Worm (Caenorhabditis elegans): ENCODE measurements around the gene nep-10.

Gene nep-10

ce11 chrII:3444280-3444679 lies 41.5 kb upstream of the nep-10 start, which contains the start of gene C16C8.4:
C16C8.4 (minus strand) TSS chrII:3444380.
- TF ChIP-seq hmg-4 (GFP tag; optimal IDR thresholded peaks at IDR 0.05), result no peak
- no peak for TF ChIP-seq aly-1 (tag; optimal IDR thresholded peaks at IDR 0.05)
- no peak for TF ChIP-seq tbx-37 (GFP tag; conservative IDR thresholded peaks at IDR 0.05)

- TF ChIP-seq ceh-36 (tag; optimal IDR thresholded peaks at IDR 0.05), result no peak
- TF ChIP-seq tbx-11 (GFP tag; IDR thresholded peaks at IDR 0.05), result no peak
- TF ChIP-seq tra-4 (tag; optimal IDR thresholded peaks at IDR 0.05), result no peak
- TF ChIP-seq hnd-1 (tag; optimal IDR thresholded peaks at IDR 0.05), result no peak
- no peak for TF ChIP-seq hmg-4 (GFP tag; optimal IDR thresholded peaks at IDR 0.05)
- TF ChIP-seq tbx-37 (GFP tag; conservative IDR thresholded peaks at IDR 0.05), result no peak
- no peak for TF ChIP-seq ceh-13 (GFP tag; optimal IDR thresholded peaks at IDR 0.05)
- no peak for TF ChIP-seq pes-1 (GFP tag; IDR thresholded peaks at IDR 0.05)
- no peak for TF ChIP-seq ets-7 (tag; optimal IDR thresholded peaks at IDR 0.05)
- TF ChIP-seq B0310.2 (tag; optimal IDR thresholded peaks at IDR 0.05), result no peak
- no peak for TF ChIP-seq ama-1 (optimal IDR thresholded peaks at IDR 0.05)
- no peak for TF ChIP-seq flt-1 (GFP tag; IDR thresholded peaks at IDR 0.05)
- no peak for TF ChIP-seq hmbx-1 (tag; optimal IDR thresholded peaks at IDR 0.05)
- no peak for TF ChIP-seq aly-1 (tag; optimal IDR thresholded peaks at IDR 0.05)
- TF ChIP-seq F13C5.2 (tag; optimal IDR thresholded peaks at IDR 0.05), result no peak
- no peak for TF ChIP-seq sea-1 (GFP tag; conservative IDR thresholded peaks at IDR 0.05)
- TF ChIP-seq scrt-1 (GFP tag; IDR thresholded peaks at IDR 0.05), result no peak
Measured at ce11 chrII:3443154-3443553, 40.4 kb upstream of the nep-10 start, which contains the start of gene C16C8.22. C16C8.22 (minus strand) TSS chrII:3443254.

- TF ChIP-seq ets-7 (tag; optimal IDR thresholded peaks at IDR 0.05) (no peak), B0310.2 (tag; optimal IDR thresholded peaks at IDR 0.05) (no peak), scrt-1 (GFP tag; IDR thresholded peaks at IDR 0.05) (no peak), F13C5.2 (tag; optimal IDR thresholded peaks at IDR 0.05) (no peak), hmg-4 (GFP tag; optimal IDR thresholded peaks at IDR 0.05) (no peak), tbx-37 (GFP tag; conservative IDR thresholded peaks at IDR 0.05) (no peak), hnd-1 (tag; optimal IDR thresholded peaks at IDR 0.05) (no peak), tra-4 (tag; optimal IDR thresholded peaks at IDR 0.05) (no peak), hmbx-1 (tag; optimal IDR thresholded peaks at IDR 0.05) (no peak), sea-1 (GFP tag; conservative IDR thresholded peaks at IDR 0.05) (no peak), tbx-11 (GFP tag; IDR thresholded peaks at IDR 0.05) (no peak), aly-1 (tag; optimal IDR thresholded peaks at IDR 0.05) (no peak), ceh-36 (tag; optimal IDR thresholded peaks at IDR 0.05) (no peak), flt-1 (GFP tag; IDR thresholded peaks at IDR 0.05) (no peak)
Measured at ce11 chrII:3441377-3441776, 38.6 kb upstream of the nep-10 start, which contains the start of gene C16C8.27. C16C8.27 (plus strand) TSS chrII:3441677.

- TF ChIP-seq tra-4 (tag; optimal IDR thresholded peaks at IDR 0.05), result no peak
- no peak for TF ChIP-seq ama-1 (optimal IDR thresholded peaks at IDR 0.05)
- no peak for TF ChIP-seq flt-1 (GFP tag; IDR thresholded peaks at IDR 0.05)
- no peak for TF ChIP-seq hmg-4 (GFP tag; optimal IDR thresholded peaks at IDR 0.05)
- TF ChIP-seq F13C5.2 (tag; optimal IDR thresholded peaks at IDR 0.05), result no peak
- TF ChIP-seq ceh-13 (GFP tag; optimal IDR thresholded peaks at IDR 0.05), result no peak
- no peak for TF ChIP-seq hmbx-1 (tag; optimal IDR thresholded peaks at IDR 0.05)
- no peak for TF ChIP-seq tbx-11 (GFP tag; IDR thresholded peaks at IDR 0.05)
- no peak for TF ChIP-seq ceh-36 (tag; optimal IDR thresholded peaks at IDR 0.05)
- TF ChIP-seq pes-1 (GFP tag; IDR thresholded peaks at IDR 0.05), result no peak
Measured at ce11 chrII:3440641-3440926, 37.8 kb upstream of the nep-10 start, which contains the start of gene C16C8.17. C16C8.17 (plus strand) TSS chrII:3440827.

ce11 chrII:3439842-3440640 lies 37.3 kb upstream of the nep-10 start:
- TF ChIP-seq scrt-1 (GFP tag; IDR thresholded peaks at IDR 0.05), result no peak
- no peak for TF ChIP-seq pes-1 (GFP tag; IDR thresholded peaks at IDR 0.05)
- no peak for TF ChIP-seq hnd-1 (tag; optimal IDR thresholded peaks at IDR 0.05)
- no peak for TF ChIP-seq ets-7 (tag; optimal IDR thresholded peaks at IDR 0.05)
- no peak for TF ChIP-seq hmg-4 (GFP tag; optimal IDR thresholded peaks at IDR 0.05)
- no peak for TF ChIP-seq ama-1 (optimal IDR thresholded peaks at IDR 0.05)
- no peak for TF ChIP-seq tbx-37 (GFP tag; conservative IDR thresholded peaks at IDR 0.05)
- no peak for TF ChIP-seq ceh-13 (GFP tag; optimal IDR thresholded peaks at IDR 0.05)
- TF ChIP-seq sea-1 (GFP tag; conservative IDR thresholded peaks at IDR 0.05), result no peak
- TF ChIP-seq aly-1 (tag; optimal IDR thresholded peaks at IDR 0.05), result no peak
- TF ChIP-seq ceh-36 (tag; optimal IDR thresholded peaks at IDR 0.05), result no peak
- no peak for TF ChIP-seq B0310.2 (tag; optimal IDR thresholded peaks at IDR 0.05)
- no peak for TF ChIP-seq F13C5.2 (tag; optimal IDR thresholded peaks at IDR 0.05)

ce11 chrII:3439244-3439698 lies 36.5 kb upstream of the nep-10 start:
- no peak for TF ChIP-seq ama-1 (optimal IDR thresholded peaks at IDR 0.05)
- no peak for TF ChIP-seq hmbx-1 (tag; optimal IDR thresholded peaks at IDR 0.05)
- peak; percentile 35 for TF ChIP-seq ceh-13 (GFP tag; optimal IDR thresholded peaks at IDR 0.05)
- TF ChIP-seq aly-1 (tag; optimal IDR thresholded peaks at IDR 0.05), result peak; percentile 67
- peak; percentile 84 for TF ChIP-seq pes-1 (GFP tag; IDR thresholded peaks at IDR 0.05)
- peak; percentile 48 for TF ChIP-seq tbx-37 (GFP tag; conservative IDR thresholded peaks at IDR 0.05)
- peak; percentile 62 for TF ChIP-seq hnd-1 (tag; optimal IDR thresholded peaks at IDR 0.05)
- TF ChIP-seq F13C5.2 (tag; optimal IDR thresholded peaks at IDR 0.05), result peak; percentile 13
- peak; percentile 71 for TF ChIP-seq hmg-4 (GFP tag; optimal IDR thresholded peaks at IDR 0.05)
- peak; percentile 76 for TF ChIP-seq ceh-36 (tag; optimal IDR thresholded peaks at IDR 0.05)
- TF ChIP-seq sea-1 (GFP tag; conservative IDR thresholded peaks at IDR 0.05), result peak; percentile 52; the same call in 1 of the 2 replicates
- peak; percentile 39 for TF ChIP-seq ets-7 (tag; optimal IDR thresholded peaks at IDR 0.05)
- TF ChIP-seq scrt-1 (GFP tag; IDR thresholded peaks at IDR 0.05), result peak; percentile 74
- TF ChIP-seq tra-4 (tag; optimal IDR thresholded peaks at IDR 0.05), result no peak
- peak; percentile 70 for TF ChIP-seq B0310.2 (tag; optimal IDR thresholded peaks at IDR 0.05)
- TF ChIP-seq tbx-11 (GFP tag; IDR thresholded peaks at IDR 0.05), result peak; percentile 67
- TF ChIP-seq flt-1 (GFP tag; IDR thresholded peaks at IDR 0.05), result peak; percentile 73

ce11 chrII:3438280-3438679 lies 35.5 kb upstream of the nep-10 start:
- no peak for TF ChIP-seq ama-1 (optimal IDR thresholded peaks at IDR 0.05)
- no peak for TF ChIP-seq ceh-13 (GFP tag; optimal IDR thresholded peaks at IDR 0.05)
- TF ChIP-seq ets-7 (tag; optimal IDR thresholded peaks at IDR 0.05), result no peak
- no peak for TF ChIP-seq B0310.2 (tag; optimal IDR thresholded peaks at IDR 0.05)
- TF ChIP-seq scrt-1 (GFP tag; IDR thresholded peaks at IDR 0.05), result no peak
- TF ChIP-seq aly-1 (tag; optimal IDR thresholded peaks at IDR 0.05), result no peak
- TF ChIP-seq tra-4 (tag; optimal IDR thresholded peaks at IDR 0.05), result no peak
- TF ChIP-seq hnd-1 (tag; optimal IDR thresholded peaks at IDR 0.05), result no peak
- TF ChIP-seq hmbx-1 (tag; optimal IDR thresholded peaks at IDR 0.05), result no peak
- TF ChIP-seq pes-1 (GFP tag; IDR thresholded peaks at IDR 0.05), result no peak
- no peak for TF ChIP-seq F13C5.2 (tag; optimal IDR thresholded peaks at IDR 0.05)
- no peak for TF ChIP-seq flt-1 (GFP tag; IDR thresholded peaks at IDR 0.05)
- no peak for TF ChIP-seq tbx-37 (GFP tag; conservative IDR thresholded peaks at IDR 0.05)
- TF ChIP-seq ceh-36 (tag; optimal IDR thresholded peaks at IDR 0.05), result no peak
- TF ChIP-seq hmg-4 (GFP tag; optimal IDR thresholded peaks at IDR 0.05), result no peak
- TF ChIP-seq tbx-11 (GFP tag; IDR thresholded peaks at IDR 0.05), result no peak
- TF ChIP-seq sea-1 (GFP tag; conservative IDR thresholded peaks at IDR 0.05), result no peak

Data from whole organism, early embryonic.